Fruit fly (Drosophila melanogaster) whole organism, adult: ENCODE data around the gene CG13308.

Source experiments
- CG11617 ChIP-seq: fragments of 200-800 bp; sonication (Bioruptor generic); optimal IDR thresholded peaks from 2 replicates; lab custom pipeline; 2017; ENCODE audit warnings: mild to moderate bottlenecking, missing biosample characterization, missing genetic modification reagents, missing genetic modification characterization
- CG12768 ChIP-seq: fragments of 200-800 bp; sonication (Bioruptor generic); optimal IDR thresholded peaks from 2 replicates; lab custom pipeline; 2017; ENCODE audit warnings: missing biosample characterization, missing genetic modification characterization, mild to moderate bottlenecking, moderate library complexity, missing genetic modification reagents
- CG14711 ChIP-seq: fragments of 200-800 bp; sonication (Bioruptor generic); optimal IDR thresholded peaks from 2 replicates; lab custom pipeline; 2018; ENCODE audit warnings: missing biosample characterization, mild to moderate bottlenecking, missing genetic modification characterization, moderate library complexity
- CG1620 ChIP-seq: fragments of 200-800 bp; sonication (Bioruptor generic); optimal IDR thresholded peaks from 2 replicates; lab custom pipeline; 2016; ENCODE audit warnings: missing biosample characterization, missing genetic modification characterization
- CG7101 ChIP-seq: fragments of 200-800 bp; sonication (Bioruptor generic); optimal IDR thresholded peaks from 2 replicates; lab custom pipeline; 2018; ENCODE audit warnings: missing biosample characterization, mild to moderate bottlenecking, missing genetic modification characterization, moderate library complexity
- Crg-1 ChIP-seq: fragments of 200-800 bp; sonication (Bioruptor generic); optimal IDR thresholded peaks from 2 replicates; lab custom pipeline; 2016; ENCODE audit warnings: missing biosample characterization, missing genetic modification characterization
- Hr96 ChIP-seq: fragments of 200-800 bp; sonication (Bioruptor generic); optimal IDR thresholded peaks from 2 replicates; lab custom pipeline; 2016; ENCODE audit warnings: missing biosample characterization, missing genetic modification characterization
- cic ChIP-seq: fragments of 200-800 bp; sonication (Bioruptor generic); optimal IDR thresholded peaks from 2 replicates; lab custom pipeline; 2017; ENCODE audit warnings: missing biosample characterization, mild to moderate bottlenecking, missing genetic modification characterization, moderate library complexity
- cnc ChIP-seq, 2 experiments: fragments of >200 bp; optimal IDR thresholded peaks; 2 replicates each; lab custom pipeline; 2017
- kay ChIP-seq: fragments of 200-800 bp; sonication (Bioruptor generic); peaks from one replicate; lab custom pipeline; 2016; ENCODE audit warnings: missing biosample characterization, missing genetic modification characterization, borderline replicate concordance

dm6 chr3L:8839130-8839529 lies 30.8 kb downstream of the CG13308 start:
- no peak for TF ChIP-seq Crg-1 (GFP tag; lab: Kevin White, UChicago)
- no peak for TF ChIP-seq CG12768
- no peak for TF ChIP-seq cnc (optimal IDR thresholded peaks at IDR 0.05; lab: Kevin White, UChicago)
- TF ChIP-seq CG1620 = no peak
- TF ChIP-seq Hr96 (GFP tag; lab: Kevin White, UChicago) = no peak
- TF ChIP-seq CG14711 (tag; lab: Kevin White, UChicago) = no peak
- TF ChIP-seq kay (GFP tag; lab: Kevin White, UChicago) = no peak
- no peak for TF ChIP-seq cic (GFP tag; lab: Kevin White, UChicago)
- no peak for TF ChIP-seq CG7101 (tag; lab: Kevin White, UChicago)
- TF ChIP-seq CG11617 = no peak
